Fruit fly (Drosophila melanogaster) whole organism, embryonic: Measurements from ENCODE around the gene aux.

Experiments
- B-H1 ChIP-seq: fragments of 200-800 bp; sonication (Bioruptor generic); IDR thresholded peaks from 3 replicates; pipeline ENCODE4 v1.3.6; 2022; ENCODE audit warnings: missing biosample characterization, missing genetic modification characterization
- Bgb ChIP-seq: fragments of 200-800 bp; sonication (Bioruptor generic); IDR thresholded peaks from 2 replicates; pipeline ENCODE4 v1.3.6; 2022; ENCODE audit warnings: missing biosample characterization, missing genetic modification characterization; ENCODE audit not compliant: partially characterized antibody
- Bteb2 ChIP-seq: fragments of 200-800 bp; sonication (Bioruptor generic); optimal IDR thresholded peaks from 2 replicates; lab custom pipeline; 2016; ENCODE audit warnings: missing biosample characterization, missing genetic modification characterization
- CG10209 ChIP-seq: fragments of 200-800 bp; sonication (Bioruptor generic); optimal IDR thresholded peaks from 3 replicates; lab custom pipeline; 2017; ENCODE audit warnings: missing biosample characterization, mild to moderate bottlenecking, missing genetic modification characterization, missing genetic modification reagents
- CG10431 ChIP-seq: fragments of 200-800 bp; sonication (Bioruptor generic); optimal IDR thresholded peaks from 3 replicates; lab custom pipeline; 2018; ENCODE audit warnings: missing biosample characterization, mild to moderate bottlenecking, missing genetic modification characterization
- CG10959 ChIP-seq: fragments of 200-800 bp; sonication (Bioruptor generic); IDR thresholded peaks from 2 replicates; pipeline ENCODE4 v1.3.6; 2022; ENCODE audit warnings: missing biosample characterization, missing genetic modification characterization
- CG11695 ChIP-seq: fragments of 200-800 bp; sonication (Bioruptor generic); IDR thresholded peaks from 3 replicates; pipeline ENCODE4 v1.3.6; 2022; ENCODE audit warnings: missing biosample characterization, missing genetic modification characterization
- CG1233 ChIP-seq: fragments of 200-800 bp; sonication (Bioruptor generic); optimal IDR thresholded peaks from 4 replicates; lab custom pipeline; 2018; ENCODE audit warnings: missing biosample characterization, mild to moderate bottlenecking, missing genetic modification characterization
- CG12744 ChIP-seq: fragments of 200-800 bp; sonication (Bioruptor generic); optimal IDR thresholded peaks from 2 replicates; lab custom pipeline; 2016; ENCODE audit warnings: missing biosample characterization, missing genetic modification characterization
- CG14860 ChIP-seq: fragments of 200-800 bp; sonication (Bioruptor generic); IDR thresholded peaks from 3 replicates; pipeline ENCODE4 v1.3.6; 2022; ENCODE audit warnings: missing biosample characterization, missing genetic modification characterization; ENCODE audit not compliant: partially characterized antibody
- CG15479 ChIP-seq: fragments of 200-800 bp; sonication (Bioruptor generic); optimal IDR thresholded peaks from 3 replicates; lab custom pipeline; 2019; ENCODE audit warnings: missing biosample characterization, mild to moderate bottlenecking, missing genetic modification characterization, moderate library complexity
- CG1647 ChIP-seq: fragments of 200-800 bp; sonication (Bioruptor generic); optimal IDR thresholded peaks from 3 replicates; lab custom pipeline; 2016; ENCODE audit warnings: missing biosample characterization, missing genetic modification characterization
- CG17359 ChIP-seq: fragments of 200-800 bp; sonication (Bioruptor generic); optimal IDR thresholded peaks from 3 replicates; lab custom pipeline; 2018; ENCODE audit warnings: missing biosample characterization, mild to moderate bottlenecking, missing genetic modification characterization, moderate library complexity
- CG18476 ChIP-seq: fragments of 200-800 bp; sonication (Bioruptor generic); optimal IDR thresholded peaks from 2 replicates; lab custom pipeline; 2016; ENCODE audit warnings: missing biosample characterization, mild to moderate bottlenecking, missing genetic modification characterization
- CG18619 ChIP-seq: fragments of 200-800 bp; sonication (Bioruptor generic); optimal IDR thresholded peaks from 3 replicates; lab custom pipeline; 2017; ENCODE audit warnings: missing biosample characterization, mild to moderate bottlenecking, missing genetic modification characterization
- CG2116 ChIP-seq: fragments of 200-800 bp; sonication (Bioruptor generic); optimal IDR thresholded peaks from 3 replicates; lab custom pipeline; 2018; ENCODE audit warnings: missing biosample characterization, mild to moderate bottlenecking, missing genetic modification characterization
- CG3065 ChIP-seq: fragments of 200-800 bp; sonication (Bioruptor generic); optimal IDR thresholded peaks from 2 replicates; lab custom pipeline; 2016; ENCODE audit warnings: missing biosample characterization, missing genetic modification characterization
- CG31224 ChIP-seq: fragments of 200-800 bp; sonication (Bioruptor generic); IDR thresholded peaks from 2 replicates; pipeline ENCODE4 v1.3.6; 2022; ENCODE audit warnings: missing biosample characterization, missing genetic modification characterization
- CG3163 ChIP-seq: fragments of 200-800 bp; sonication (Bioruptor generic); optimal IDR thresholded peaks from 3 replicates; lab custom pipeline; 2016; ENCODE audit warnings: missing biosample characterization, missing genetic modification characterization
- CG33213 ChIP-seq: fragments of 200-800 bp; sonication (Bioruptor generic); optimal IDR thresholded peaks from 3 replicates; lab custom pipeline; 2016; ENCODE audit warnings: missing biosample characterization, missing genetic modification characterization
- CG34376 ChIP-seq: fragments of 200-800 bp; sonication (Bioruptor generic); optimal IDR thresholded peaks from 2 replicates; lab custom pipeline; 2018; ENCODE audit warnings: missing biosample characterization, mild to moderate bottlenecking, missing genetic modification characterization
- CG4730 ChIP-seq: fragments of 200-800 bp; sonication (Bioruptor generic); IDR thresholded peaks from 2 replicates; pipeline ENCODE4 v1.3.6; 2022; ENCODE audit warnings: missing biosample characterization, missing genetic modification characterization
- CG5953 ChIP-seq: fragments of 200-800 bp; sonication (Bioruptor generic); IDR thresholded peaks from 2 replicates; pipeline ENCODE4 v1.3.6; 2022; ENCODE audit warnings: missing biosample characterization, missing genetic modification characterization
- CG6791 ChIP-seq: fragments of 200-800 bp; sonication (Bioruptor generic); IDR thresholded peaks from 3 replicates; pipeline ENCODE4 v1.3.6; 2022; ENCODE audit warnings: missing biosample characterization, missing genetic modification characterization; ENCODE audit not compliant: partially characterized antibody
- CG6854 ChIP-seq: fragments of 200-800 bp; sonication (Bioruptor generic); optimal IDR thresholded peaks from 3 replicates; lab custom pipeline; 2017; ENCODE audit warnings: missing biosample characterization, mild to moderate bottlenecking, missing genetic modification characterization
- CG7357 ChIP-seq: fragments of 200-800 bp; sonication (Bioruptor generic); IDR thresholded peaks from 3 replicates; pipeline ENCODE4 v1.3.6; 2022; ENCODE audit warnings: missing biosample characterization, missing genetic modification characterization
- CG8089 ChIP-seq: fragments of 200-800 bp; sonication (Bioruptor generic); optimal IDR thresholded peaks from 3 replicates; lab custom pipeline; 2016; ENCODE audit warnings: missing biosample characterization, missing genetic modification characterization
- CG8290 ChIP-seq, 3 experiments: fragments of 200-800 bp; sonication (Bioruptor generic); optimal IDR thresholded peaks; 2 replicates each; lab custom pipeline; 2016 to 2019; ENCODE audit warnings: missing biosample characterization in 3 of 3, missing genetic modification characterization in 3 of 3, mild to moderate bottlenecking in 2 of 3, moderate library complexity in 1 of 3
- CG9437 ChIP-seq: fragments of 200-800 bp; sonication (Bioruptor generic); optimal IDR thresholded peaks from 2 replicates; lab custom pipeline; 2018; ENCODE audit warnings: missing biosample characterization, mild to moderate bottlenecking, missing genetic modification characterization
- CG9932 ChIP-seq: fragments of 200-800 bp; sonication (Bioruptor generic); IDR thresholded peaks from 2 replicates; pipeline ENCODE4 v1.3.6; 2022; ENCODE audit warnings: missing biosample characterization, missing genetic modification characterization
- Camta ChIP-seq: fragments of 200-800 bp; sonication (Bioruptor generic); optimal IDR thresholded peaks from 2 replicates; lab custom pipeline; 2016; ENCODE audit warnings: missing biosample characterization, missing genetic modification characterization
- CrebB ChIP-seq: fragments of 200-800 bp; sonication (Bioruptor generic); optimal IDR thresholded peaks from 3 replicates; lab custom pipeline; 2018; ENCODE audit warnings: missing biosample characterization, mild to moderate bottlenecking, missing genetic modification characterization
- Dref ChIP-seq: fragments of 200-800 bp; sonication (Bioruptor generic); IDR thresholded peaks from 2 replicates; pipeline ENCODE4 v1.3.6; 2022; ENCODE audit warnings: missing biosample characterization, missing genetic modification characterization
- Hand ChIP-seq: fragments of 200-800 bp; sonication (Bioruptor generic); optimal IDR thresholded peaks from 2 replicates; lab custom pipeline; 2017; ENCODE audit warnings: mild to moderate bottlenecking, missing biosample characterization, missing genetic modification reagents, missing genetic modification characterization
- Lhr ChIP-seq: fragments of 200-800 bp; sonication (Bioruptor generic); optimal IDR thresholded peaks from 3 replicates; lab custom pipeline; 2017; ENCODE audit warnings: mild to moderate bottlenecking, missing biosample characterization, missing genetic modification reagents, missing genetic modification characterization
- MBD-R2 ChIP-seq: fragments of 200-800 bp; sonication (Bioruptor generic); IDR thresholded peaks from 2 replicates; pipeline ENCODE4 v1.3.6; 2022; ENCODE audit warnings: missing biosample characterization, missing genetic modification characterization
- Med ChIP-seq: fragments of 200-800 bp; sonication (Bioruptor generic); peaks from one replicate; lab custom pipeline; 2016; ENCODE audit warnings: missing biosample characterization, missing genetic modification characterization, mild to moderate bottlenecking, inconsistent platforms, moderate library complexity
- Opbp ChIP-seq: fragments of 200-800 bp; sonication (Bioruptor generic); IDR thresholded peaks from 3 replicates; pipeline ENCODE4 v1.3.6; 2022; ENCODE audit warnings: missing biosample characterization, missing genetic modification characterization; ENCODE audit not compliant: partially characterized antibody
- Side ChIP-seq: fragments of 200-800 bp; sonication (Bioruptor generic); optimal IDR thresholded peaks from 2 replicates; lab custom pipeline; 2016; ENCODE audit warnings: missing biosample characterization, missing genetic modification characterization
- Sox102F ChIP-seq: fragments of 200-800 bp; sonication (Bioruptor generic); optimal IDR thresholded peaks from 2 replicates; lab custom pipeline; 2018; ENCODE audit warnings: missing biosample characterization, mild to moderate bottlenecking, missing genetic modification characterization, moderate library complexity
- YL-1 ChIP-seq: fragments of 200-800 bp; sonication (Bioruptor generic); optimal IDR thresholded peaks from 3 replicates; lab custom pipeline; 2017; ENCODE audit warnings: missing biosample characterization, mild to moderate bottlenecking, missing genetic modification characterization
- ap ChIP-seq: fragments of 200-800 bp; sonication (Bioruptor generic); IDR thresholded peaks from 2 replicates; pipeline ENCODE4 v1.3.6; 2022; ENCODE audit warnings: missing biosample characterization, missing genetic modification characterization
- ato ChIP-seq: fragments of 200-800 bp; sonication (Bioruptor generic); IDR thresholded peaks from 2 replicates; pipeline ENCODE4 v1.3.6; 2022; ENCODE audit warnings: missing biosample characterization, missing genetic modification characterization; ENCODE audit not compliant: partially characterized antibody
- az2 ChIP-seq: fragments of 200-800 bp; sonication (Bioruptor generic); optimal IDR thresholded peaks from 3 replicates; lab custom pipeline; 2016; ENCODE audit warnings: missing biosample characterization, missing genetic modification characterization
- chn ChIP-seq: fragments of 200-800 bp; sonication (Bioruptor generic); optimal IDR thresholded peaks from 2 replicates; lab custom pipeline; 2016; ENCODE audit warnings: missing biosample characterization, missing genetic modification characterization
- ewg ChIP-seq: fragments of 200-800 bp; sonication (Bioruptor generic); optimal IDR thresholded peaks from 3 replicates; lab custom pipeline; 2017; ENCODE audit warnings: mild to moderate bottlenecking, missing biosample characterization, missing genetic modification reagents, missing genetic modification characterization
- h ChIP-seq: fragments of >200 bp; optimal IDR thresholded peaks from 2 replicates; lab custom pipeline; 2017
- her ChIP-seq: fragments of 200-800 bp; sonication (Bioruptor generic); optimal IDR thresholded peaks from 2 replicates; lab custom pipeline; 2016; ENCODE audit warnings: missing biosample characterization, missing genetic modification characterization
- mirr ChIP-seq: fragments of 200-800 bp; sonication (Bioruptor generic); optimal IDR thresholded peaks from 3 replicates; lab custom pipeline; 2018; ENCODE audit warnings: missing biosample characterization, mild to moderate bottlenecking, missing genetic modification characterization
- vfl ChIP-seq: fragments of 200-800 bp; sonication (Bioruptor generic); optimal IDR thresholded peaks from 2 replicates; lab custom pipeline; 2016; ENCODE audit warnings: missing biosample characterization, missing genetic modification characterization
- zen2 ChIP-seq: fragments of 200-800 bp; sonication (Bioruptor generic); IDR thresholded peaks from 3 replicates; pipeline ENCODE4 v1.3.6; 2022; ENCODE audit warnings: missing biosample characterization, missing genetic modification characterization; ENCODE audit not compliant: partially characterized antibody

aux gene

DNA sequence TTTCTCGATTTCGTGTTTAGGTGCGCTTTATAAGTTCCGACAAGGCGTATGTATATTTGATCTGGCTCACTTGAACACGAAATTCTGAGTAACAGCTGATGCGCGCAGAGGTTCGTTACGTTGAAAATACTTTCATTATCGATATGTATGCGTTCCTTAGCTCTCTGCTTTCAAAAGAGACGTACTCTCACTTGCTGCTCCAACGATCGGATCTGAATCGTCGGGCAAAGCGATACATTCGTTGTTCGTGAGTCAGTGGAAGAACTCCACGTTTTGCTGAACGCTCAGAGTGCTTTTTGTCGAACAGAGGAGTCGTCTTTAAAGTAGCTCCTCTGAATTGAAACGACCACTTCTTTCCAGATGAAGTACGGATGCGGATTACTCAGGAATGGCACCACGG lies 14.5 kb upstream of the aux start, which contains the start of gene beta-Man (continued):
- TF ChIP-seq CG9437 (GFP tag; lab: Kevin White, UChicago): peak; percentile 98
- TF ChIP-seq Sox102F (GFP tag; lab: Kevin White, UChicago): no peak
- TF ChIP-seq CG31224 (GFP tag; lab: Robert Waterston, UW): no peak
- no peak for TF ChIP-seq CG14860 (GFP tag; lab: Robert Waterston, UW)
- peak; percentile 33 for TF ChIP-seq CG8290 (GFP tag; optimal IDR thresholded peaks at IDR 0.05; lab: Kevin White, UChicago)
- peak in 1 of 2 experiments; percentile 60 for TF ChIP-seq CG8290 (tag; optimal IDR thresholded peaks at IDR 0.05; lab: Kevin White, UChicago)
- no peak for TF ChIP-seq Bteb2
- no peak for TF ChIP-seq CG11695 (GFP tag; lab: Robert Waterston, UW)
- no peak for TF ChIP-seq ap (GFP tag; lab: Robert Waterston, UW)
- TF ChIP-seq CG1233 (GFP tag; lab: Kevin White, UChicago): no peak
- no peak for TF ChIP-seq CG9932 (GFP tag; lab: Robert Waterston, UW)
- no peak for TF ChIP-seq CG10959
- peak; percentile 50; the same call in 1 of the 3 replicates for TF ChIP-seq zen2 (GFP tag; lab: Robert Waterston, UW)
- no peak for TF ChIP-seq CG4730 (GFP tag; lab: Robert Waterston, UW)
- no peak for TF ChIP-seq Camta
- peak; percentile 12 for TF ChIP-seq CrebB (tag; lab: Kevin White, UChicago)
- TF ChIP-seq CG8089 (GFP tag; lab: Kevin White, UChicago): no peak
- no peak for TF ChIP-seq CG7357
- TF ChIP-seq ato: 0 out of 2 replicates have a peak, but pooled peaks have one; percentile 44
- peak; percentile 56 for TF ChIP-seq CG34376 (GFP tag; lab: Kevin White, UChicago)
- no peak for TF ChIP-seq CG6854 (GFP tag; lab: Kevin White, UChicago)
- no peak for TF ChIP-seq Hand (GFP tag; lab: Kevin White, UChicago)
- peak; percentile 61; the same call in 2 of the 3 replicates for TF ChIP-seq CG6791 (GFP tag; lab: Robert Waterston, UW)
- TF ChIP-seq chn (GFP tag; lab: Kevin White, UChicago): no peak
- no peak for TF ChIP-seq mirr (GFP tag; lab: Kevin White, UChicago)
- peak; percentile 90 for TF ChIP-seq Lhr
- no peak for TF ChIP-seq CG3065
- peak; percentile 98 for TF ChIP-seq her (GFP tag; lab: Kevin White, UChicago)
- TF ChIP-seq Side (GFP tag; lab: Kevin White, UChicago): peak; percentile 25
- TF ChIP-seq CG33213 (GFP tag; lab: Kevin White, UChicago): peak; percentile 76
- peak; percentile 57; the same call in 1 of the 2 replicates for TF ChIP-seq MBD-R2 (GFP tag; lab: Robert Waterston, UW)
- peak; percentile 61; the same call in 1 of the 2 replicates for TF ChIP-seq Bgb
- no peak for TF ChIP-seq CG10209 (GFP tag; lab: Kevin White, UChicago)
- no peak for TF ChIP-seq B-H1 (GFP tag; lab: Robert Waterston, UW)
- TF ChIP-seq Med: peak; percentile 29
- no peak for TF ChIP-seq vfl (GFP tag; lab: Kevin White, UChicago)
- no peak for TF ChIP-seq CG5953 (GFP tag; lab: Robert Waterston, UW)
- TF ChIP-seq CG2116 (GFP tag; lab: Kevin White, UChicago): peak; percentile 12
- peak; percentile 9 for TF ChIP-seq CG3163 (GFP tag; lab: Kevin White, UChicago)
- TF ChIP-seq CG17359 (tag; lab: Kevin White, UChicago): no peak
- peak; percentile 73; the same call in 2 of the 3 replicates for TF ChIP-seq Opbp (GFP tag; lab: Robert Waterston, UW)
- no peak for TF ChIP-seq CG12744 (GFP tag; lab: Kevin White, UChicago)
- TF ChIP-seq CG18619 (GFP tag; lab: Kevin White, UChicago): no peak
- no peak for TF ChIP-seq az2 (GFP tag; lab: Kevin White, UChicago)
- TF ChIP-seq ewg (GFP tag; lab: Kevin White, UChicago): no peak
- no peak for TF ChIP-seq h (lab: Kevin White, UChicago)
- peak; percentile 57 for TF ChIP-seq Dref (GFP tag; lab: Robert Waterston, UW)
- no peak for TF ChIP-seq CG10431 (GFP tag; lab: Kevin White, UChicago)
- no peak for TF ChIP-seq CG18476
- TF ChIP-seq CG1647 (GFP tag; lab: Kevin White, UChicago): no peak
- no peak for TF ChIP-seq YL-1 (GFP tag; lab: Kevin White, UChicago)
- TF ChIP-seq CG15479 (GFP tag; lab: Kevin White, UChicago): no peak
